Fruit fly (Drosophila melanogaster) whole organism, embryonic: ENCODE data around the gene CG43322.
A peak's percentile ranks its signal among the peaks of the same experiment; 100 is the strongest.

Source experiments
- ATbp ChIP-seq: fragments of 200-800 bp; sonication (Bioruptor generic); optimal IDR thresholded peaks from 2 replicates; lab custom pipeline; 2017; ENCODE audit warnings: missing biosample characterization, mild to moderate bottlenecking, missing genetic modification characterization, missing genetic modification reagents
- Atf6 ChIP-seq: fragments of 200-800 bp; sonication (Bioruptor generic); IDR thresholded peaks from 2 replicates; pipeline ENCODE4 v1.3.6; 2022; ENCODE audit warnings: missing biosample characterization, missing genetic modification characterization
- Bdp1 ChIP-seq: fragments of 200-800 bp; sonication (Bioruptor generic); optimal IDR thresholded peaks from 3 replicates; lab custom pipeline; 2016; ENCODE audit warnings: missing biosample characterization, missing genetic modification characterization
- CG10209 ChIP-seq: fragments of 200-800 bp; sonication (Bioruptor generic); optimal IDR thresholded peaks from 3 replicates; lab custom pipeline; 2017; ENCODE audit warnings: missing biosample characterization, mild to moderate bottlenecking, missing genetic modification characterization, missing genetic modification reagents
- CG10654 ChIP-seq: fragments of 200-800 bp; sonication (Bioruptor generic); optimal IDR thresholded peaks from 2 replicates; lab custom pipeline; 2016; ENCODE audit warnings: missing biosample characterization, missing genetic modification characterization
- CG11398 ChIP-seq: fragments of 200-800 bp; sonication (Bioruptor generic); optimal IDR thresholded peaks from 2 replicates; lab custom pipeline; 2016; ENCODE audit warnings: missing biosample characterization, missing genetic modification characterization
- CG13424 ChIP-seq: fragments of 200-800 bp; sonication (Bioruptor generic); optimal IDR thresholded peaks from 2 replicates; lab custom pipeline; 2019; ENCODE audit warnings: missing biosample characterization, mild to moderate bottlenecking, missing genetic modification characterization, moderate library complexity
- CG16813 ChIP-seq: fragments of 200-800 bp; sonication (Bioruptor generic); IDR thresholded peaks from 3 replicates; pipeline ENCODE4 v1.3.6; 2022; ENCODE audit warnings: missing biosample characterization, missing genetic modification characterization; ENCODE audit not compliant: partially characterized antibody
- CG16863 ChIP-seq: fragments of 200-800 bp; sonication (Bioruptor generic); optimal IDR thresholded peaks from 3 replicates; lab custom pipeline; 2016; ENCODE audit warnings: missing biosample characterization, missing genetic modification characterization
- CG17361 ChIP-seq: fragments of 200-800 bp; sonication (Bioruptor generic); IDR thresholded peaks from 3 replicates; pipeline ENCODE4 v1.3.6; 2022; ENCODE audit warnings: missing biosample characterization, missing genetic modification characterization
- CG18764 ChIP-seq: fragments of 200-800 bp; sonication (Bioruptor generic); optimal IDR thresholded peaks from 3 replicates; lab custom pipeline; 2016; ENCODE audit warnings: missing biosample characterization, missing genetic modification characterization
- CG2199 ChIP-seq: fragments of 200-800 bp; sonication (Bioruptor generic); IDR thresholded peaks from 3 replicates; pipeline ENCODE4 v1.3.6; 2022; ENCODE audit warnings: missing biosample characterization, missing genetic modification characterization
- CG32767 ChIP-seq: fragments of 200-800 bp; sonication (Bioruptor generic); IDR thresholded peaks from 2 replicates; pipeline ENCODE4 v1.3.6; 2022; ENCODE audit warnings: missing biosample characterization, missing genetic modification characterization
- CG3847 ChIP-seq: fragments of 200-800 bp; sonication (Bioruptor generic); IDR thresholded peaks from 2 replicates; pipeline ENCODE4 v1.3.6; 2022; ENCODE audit warnings: missing biosample characterization, missing genetic modification characterization
- CG42726 ChIP-seq: fragments of 200-800 bp; sonication (Bioruptor generic); IDR thresholded peaks from 2 replicates; pipeline ENCODE4 v1.3.6; 2022; ENCODE audit warnings: missing biosample characterization, missing genetic modification characterization; ENCODE audit not compliant: partially characterized antibody
- CG4707 ChIP-seq: fragments of 200-800 bp; sonication (Bioruptor generic); optimal IDR thresholded peaks from 2 replicates; lab custom pipeline; 2018; ENCODE audit warnings: missing biosample characterization, mild to moderate bottlenecking, missing genetic modification characterization, moderate library complexity
- CG4730 ChIP-seq: fragments of 200-800 bp; sonication (Bioruptor generic); IDR thresholded peaks from 2 replicates; pipeline ENCODE4 v1.3.6; 2022; ENCODE audit warnings: missing biosample characterization, missing genetic modification characterization
- CG6689 ChIP-seq: fragments of 200-800 bp; sonication (Bioruptor generic); IDR thresholded peaks from 2 replicates; pipeline ENCODE4 v1.3.6; 2022; ENCODE audit warnings: missing biosample characterization, missing genetic modification characterization
- CG7556 ChIP-seq: fragments of 200-800 bp; sonication (Bioruptor generic); optimal IDR thresholded peaks from 2 replicates; lab custom pipeline; 2017; ENCODE audit warnings: missing biosample characterization, mild to moderate bottlenecking, missing genetic modification characterization
- CG8388 ChIP-seq: fragments of 200-800 bp; sonication (Bioruptor generic); optimal IDR thresholded peaks from 2 replicates; lab custom pipeline; 2019; ENCODE audit warnings: missing biosample characterization, mild to moderate bottlenecking, missing genetic modification characterization, moderate library complexity
- CG9437 ChIP-seq: fragments of 200-800 bp; sonication (Bioruptor generic); optimal IDR thresholded peaks from 2 replicates; lab custom pipeline; 2018; ENCODE audit warnings: missing biosample characterization, mild to moderate bottlenecking, missing genetic modification characterization
- Camta ChIP-seq: fragments of 200-800 bp; sonication (Bioruptor generic); optimal IDR thresholded peaks from 2 replicates; lab custom pipeline; 2016; ENCODE audit warnings: missing biosample characterization, missing genetic modification characterization
- D19B ChIP-seq: fragments of 200-800 bp; sonication (Bioruptor generic); optimal IDR thresholded peaks from 2 replicates; lab custom pipeline; 2017; ENCODE audit warnings: missing biosample characterization, mild to moderate bottlenecking, missing genetic modification characterization
- Dbx ChIP-seq: fragments of 200-800 bp; sonication (Bioruptor generic); IDR thresholded peaks from 3 replicates; pipeline ENCODE4 v1.3.6; 2022; ENCODE audit warnings: missing biosample characterization, missing genetic modification characterization
- Dek ChIP-seq: fragments of 200-800 bp; sonication (Bioruptor generic); optimal IDR thresholded peaks from 3 replicates; lab custom pipeline; 2019; ENCODE audit warnings: missing biosample characterization, mild to moderate bottlenecking, missing genetic modification characterization, moderate library complexity
- Dip2 ChIP-seq: fragments of 200-800 bp; sonication (Bioruptor generic); IDR thresholded peaks from 2 replicates; pipeline ENCODE4 v1.3.6; 2022; ENCODE audit warnings: missing biosample characterization, missing genetic modification characterization
- Fer1 ChIP-seq: fragments of 200-800 bp; sonication (Bioruptor generic); optimal IDR thresholded peaks from 2 replicates; lab custom pipeline; 2017; ENCODE audit warnings: missing biosample characterization, mild to moderate bottlenecking, missing genetic modification characterization
- HLH3B ChIP-seq: fragments of 200-800 bp; sonication (Bioruptor generic); IDR thresholded peaks from 2 replicates; pipeline ENCODE4 v1.3.6; 2022; ENCODE audit warnings: missing biosample characterization, missing genetic modification characterization
- HLH54F ChIP-seq: fragments of 200-800 bp; sonication (Bioruptor generic); optimal IDR thresholded peaks from 3 replicates; lab custom pipeline; 2016; ENCODE audit warnings: missing biosample characterization, missing genetic modification characterization
- HmgZ ChIP-seq: fragments of 200-800 bp; sonication (Bioruptor generic); optimal IDR thresholded peaks from 2 replicates; lab custom pipeline; 2018; ENCODE audit warnings: missing biosample characterization, mild to moderate bottlenecking, missing genetic modification characterization
- Hr51 ChIP-seq, 2 experiments: fragments of 200-800 bp; sonication (Bioruptor generic); optimal IDR thresholded peaks; 2 replicates in 1 of 2; 3 replicates in 1 of 2; lab custom pipeline; 2016 to 2018; ENCODE audit warnings: missing biosample characterization in 2 of 2, missing genetic modification characterization in 2 of 2, mild to moderate bottlenecking in 1 of 2, moderate library complexity in 1 of 2
- Jarid2 ChIP-seq: fragments of 200-800 bp; sonication (Bioruptor generic); optimal IDR thresholded peaks from 3 replicates; lab custom pipeline; 2017; ENCODE audit warnings: mild to moderate bottlenecking, missing biosample characterization, missing genetic modification reagents, missing genetic modification characterization
- Mes4 ChIP-seq: fragments of 200-800 bp; sonication (Bioruptor generic); optimal IDR thresholded peaks from 2 replicates; lab custom pipeline; 2016; ENCODE audit warnings: missing biosample characterization, missing genetic modification characterization
- Myb ChIP-seq: fragments of 200-800 bp; sonication (Bioruptor generic); optimal IDR thresholded peaks from 2 replicates; lab custom pipeline; 2016; ENCODE audit warnings: missing biosample characterization, missing genetic modification characterization
- Sry-δ ChIP-seq: fragments of 200-800 bp; sonication (Bioruptor generic); optimal IDR thresholded peaks from 2 replicates; lab custom pipeline; 2016; ENCODE audit warnings: missing biosample characterization, missing genetic modification characterization
- bsh ChIP-seq, 2 experiments: fragments of 200-800 bp; sonication (Bioruptor generic); optimal IDR thresholded peaks; 2 replicates each; lab custom pipeline; 2017 to 2018; ENCODE audit warnings: mild to moderate bottlenecking in 2 of 2, missing biosample characterization in 2 of 2, missing genetic modification characterization in 2 of 2, moderate library complexity in 1 of 2
- ci ChIP-seq: fragments of 200-800 bp; sonication (Bioruptor generic); IDR thresholded peaks from 3 replicates; pipeline ENCODE4 v1.3.6; 2022; ENCODE audit warnings: missing biosample characterization, missing genetic modification characterization
- dan ChIP-seq: fragments of 200-800 bp; sonication (Bioruptor generic); IDR thresholded peaks from 2 replicates; pipeline ENCODE4 v1.3.6; 2022; ENCODE audit warnings: missing biosample characterization, missing genetic modification characterization
- dysf ChIP-seq: fragments of 200-800 bp; sonication (Bioruptor generic); IDR thresholded peaks from 3 replicates; pipeline ENCODE4 v1.3.6; 2022; ENCODE audit warnings: missing biosample characterization, missing genetic modification characterization
- fd96Cb ChIP-seq: fragments of 200-800 bp; sonication (Bioruptor generic); optimal IDR thresholded peaks from 2 replicates; lab custom pipeline; 2018; ENCODE audit warnings: missing biosample characterization, mild to moderate bottlenecking, missing genetic modification characterization, moderate library complexity
- gem ChIP-seq: fragments of 200-800 bp; sonication (Bioruptor generic); optimal IDR thresholded peaks from 2 replicates; lab custom pipeline; 2019; ENCODE audit warnings: missing biosample characterization, mild to moderate bottlenecking, missing genetic modification characterization, moderate library complexity
- grau ChIP-seq: fragments of 200-800 bp; optimal IDR thresholded peaks from 3 replicates; lab custom pipeline; 2019; ENCODE audit warnings: missing biosample characterization, mild to moderate bottlenecking, missing genetic modification characterization, moderate library complexity
- lola ChIP-seq, 3 experiments: fragments of >200 bp in 2 of 3; fragments of 200-800 bp in 1 of 3; sonication (Bioruptor generic) in 1 of 3; optimal IDR thresholded peaks; 2 replicates each; lab custom pipeline; 2017 to 2019; ENCODE audit warnings: missing biosample characterization in 3 of 3, missing genetic modification characterization in 3 of 3, mild to moderate bottlenecking in 1 of 3, moderate library complexity in 1 of 3
- mld ChIP-seq: fragments of 200-800 bp; sonication (Bioruptor generic); IDR thresholded peaks from 3 replicates; pipeline ENCODE4 v1.3.6; 2022; ENCODE audit warnings: missing biosample characterization, missing genetic modification characterization; ENCODE audit not compliant: partially characterized antibody
- nmo ChIP-seq: fragments of 200-800 bp; sonication (Bioruptor generic); optimal IDR thresholded peaks from 2 replicates; lab custom pipeline; 2018; ENCODE audit warnings: missing biosample characterization, mild to moderate bottlenecking, missing genetic modification characterization, moderate library complexity
- onecut ChIP-seq: fragments of 200-800 bp; sonication (Bioruptor generic); IDR thresholded peaks from 2 replicates; pipeline ENCODE4 v1.3.6; 2022; ENCODE audit warnings: missing biosample characterization, missing genetic modification characterization
- tx ChIP-seq: fragments of 200-800 bp; sonication (Bioruptor generic); optimal IDR thresholded peaks from 2 replicates; lab custom pipeline; 2016; ENCODE audit warnings: missing biosample characterization, missing genetic modification characterization
- unpg ChIP-seq: fragments of 200-800 bp; sonication (Bioruptor generic); optimal IDR thresholded peaks from 3 replicates; lab custom pipeline; 2018; ENCODE audit warnings: missing biosample characterization, mild to moderate bottlenecking, missing genetic modification characterization, moderate library complexity
- vfl ChIP-seq: fragments of 200-800 bp; sonication (Bioruptor generic); optimal IDR thresholded peaks from 2 replicates; lab custom pipeline; 2016; ENCODE audit warnings: missing biosample characterization, missing genetic modification characterization

Gene CG43322

DNA sequence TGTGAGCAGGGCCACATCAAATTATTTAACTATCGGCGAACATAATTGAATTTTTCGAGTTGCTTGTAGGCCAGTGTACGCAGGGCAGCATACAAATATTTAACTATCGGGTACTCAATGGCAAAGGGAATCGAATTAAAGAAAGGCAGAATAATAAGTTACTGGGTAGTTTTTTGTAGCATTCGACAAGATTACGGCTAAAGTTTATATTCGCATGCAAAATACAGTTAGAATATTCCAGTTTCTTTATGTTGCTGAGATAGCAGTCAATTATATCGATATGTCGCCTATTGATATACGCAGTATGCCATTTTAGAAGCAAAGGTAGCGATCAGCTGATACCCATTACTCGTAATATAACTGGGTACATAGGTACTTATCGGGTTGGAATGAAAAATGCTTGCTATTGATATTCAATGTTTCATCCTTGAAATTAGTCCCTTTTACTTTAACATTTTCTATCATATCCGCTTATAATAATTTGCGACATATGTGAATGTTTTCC, 45.1 kb upstream of the CG43322 start (continued):
- peak; percentile 5 for TF ChIP-seq fd96Cb
- no peak for TF ChIP-seq Dip2 (GFP tag; lab: Robert Waterston, UW)
- peak; percentile 24; the same call in 1 of the 2 replicates for TF ChIP-seq CG6689 (GFP tag; lab: Robert Waterston, UW)
- TF ChIP-seq CG13424 (tag; lab: Kevin White, UChicago): peak; percentile 28
- TF ChIP-seq Myb (GFP tag; lab: Kevin White, UChicago): peak; percentile 23
- peak; percentile 53 for TF ChIP-seq HmgZ (tag; lab: Kevin White, UChicago)
- TF ChIP-seq onecut: peak; percentile 55
- peak; percentile 55; the same call in 1 of the 3 replicates for TF ChIP-seq Dbx (GFP tag; lab: Robert Waterston, UW)
- peak; percentile 64 for TF ChIP-seq unpg (GFP tag; lab: Kevin White, UChicago)
- peak; percentile 60 for TF ChIP-seq CG9437 (GFP tag; lab: Kevin White, UChicago)
- peak; percentile 74; the same call in 1 of the 3 replicates for TF ChIP-seq CG17361 (GFP tag; lab: Robert Waterston, UW)
- peak; percentile 47 for TF ChIP-seq Camta (GFP tag; lab: Kevin White, UChicago)
- peak; percentile 8 for TF ChIP-seq CG7556 (GFP tag; lab: Kevin White, UChicago)
- TF ChIP-seq CG8388 (GFP tag; lab: Kevin White, UChicago): peak; percentile 31
- TF ChIP-seq CG4730 (GFP tag; lab: Robert Waterston, UW): no peak
- TF ChIP-seq tx: peak; percentile 32
- TF ChIP-seq CG11398: peak; percentile 53
- TF ChIP-seq CG16863 (GFP tag; lab: Kevin White, UChicago): peak; percentile 39
- no peak for TF ChIP-seq CG18764 (GFP tag; lab: Kevin White, UChicago)
- peak; percentile 27 for TF ChIP-seq CG10209 (GFP tag; lab: Kevin White, UChicago)
- peak; percentile 19; the same call in 1 of the 2 replicates for TF ChIP-seq CG42726 (GFP tag; lab: Robert Waterston, UW)
- TF ChIP-seq CG16813 (GFP tag; lab: Robert Waterston, UW): peak; percentile 5
- TF ChIP-seq CG2199: peak; percentile 80; the same call in 2 of the 3 replicates
- no peak for TF ChIP-seq dan (GFP tag; lab: Robert Waterston, UW)
- TF ChIP-seq nmo (GFP tag; lab: Kevin White, UChicago): peak; percentile 32
- TF ChIP-seq dysf (GFP tag; lab: Robert Waterston, UW): peak; percentile 48; the same call in 1 of the 3 replicates
- peak; percentile 81 for TF ChIP-seq ci (GFP tag; lab: Robert Waterston, UW)
- TF ChIP-seq CG4707 (GFP tag; lab: Kevin White, UChicago): peak; percentile 16
- TF ChIP-seq vfl (GFP tag; lab: Kevin White, UChicago): peak; percentile 33
- TF ChIP-seq CG32767 (GFP tag; lab: Robert Waterston, UW): 0 out of 2 replicates have a peak, but pooled peaks have one; percentile 33
- 0 out of 2 replicates have a peak, but pooled peaks have one; percentile 16 for TF ChIP-seq CG3847 (GFP tag; lab: Robert Waterston, UW)
- TF ChIP-seq Atf6: 0 out of 2 replicates have a peak, but pooled peaks have one; percentile 50
- TF ChIP-seq Dek (tag; lab: Kevin White, UChicago): no peak
- no peak for TF ChIP-seq Bdp1
- peak; percentile 59 for TF ChIP-seq Mes4 (GFP tag; lab: Kevin White, UChicago)
- TF ChIP-seq grau (tag; lab: Kevin White, UChicago): peak; percentile 44
- TF ChIP-seq bsh (GFP tag; optimal IDR thresholded peaks at IDR 0.05; lab: Kevin White, UChicago): peak in 1 of 2 experiments; percentile 68
- peak in 1 of 2 experiments; percentile 36 for TF ChIP-seq Hr51 (GFP tag; optimal IDR thresholded peaks at IDR 0.05; lab: Kevin White, UChicago)
- TF ChIP-seq Sry-δ (GFP tag; lab: Kevin White, UChicago): peak; percentile 68
- TF ChIP-seq mld (GFP tag; lab: Robert Waterston, UW): peak; percentile 51; the same call in 2 of the 3 replicates
- peak in 1 of 3 experiments; percentile 41 for TF ChIP-seq lola (GFP tag; optimal IDR thresholded peaks at IDR 0.05; lab: Kevin White, UChicago)
- TF ChIP-seq gem (tag; lab: Kevin White, UChicago): no peak
- peak; percentile 63 for TF ChIP-seq Fer1 (GFP tag; lab: Kevin White, UChicago)
- peak; percentile 36 for TF ChIP-seq CG10654 (GFP tag; lab: Kevin White, UChicago)
- TF ChIP-seq ATbp (GFP tag; lab: Kevin White, UChicago): peak; percentile 10
- peak; percentile 27; the same call in 1 of the 2 replicates for TF ChIP-seq HLH3B
- peak; percentile 99 for TF ChIP-seq D19B (GFP tag; lab: Kevin White, UChicago)
- TF ChIP-seq Jarid2 (GFP tag; lab: Kevin White, UChicago): no peak
- peak; percentile 32 for TF ChIP-seq HLH54F (GFP tag; lab: Kevin White, UChicago)
